Worm (Caenorhabditis elegans) whole organism, early embryonic: ENCODE data around the gene pde-2.

ENCODE experiments used
- B0310.2 ChIP-seq: sonication (generic microtip); optimal IDR thresholded peaks from 2 replicates; lab custom pipeline; 2016; ENCODE audit warnings: mild to moderate bottlenecking, missing genetic modification characterization, missing compliant biosample characterization
- F13C5.2 ChIP-seq: sonication (generic microtip); optimal IDR thresholded peaks from 2 replicates; lab custom pipeline; 2017; ENCODE audit warnings: mild to moderate bottlenecking, missing genetic modification characterization, inconsistent platforms, missing compliant biosample characterization
- aly-1 ChIP-seq: sonication (generic microtip); optimal IDR thresholded peaks from 2 replicates; lab custom pipeline; 2016; ENCODE audit warnings: missing genetic modification characterization, missing compliant biosample characterization
- ama-1 ChIP-seq: fragments of 150-350 bp; optimal IDR thresholded peaks from 2 replicates; lab custom pipeline; 2014
- ceh-13 ChIP-seq: fragments of 200-800 bp; sonication (Bioruptor generic); optimal IDR thresholded peaks from 2 replicates; lab custom pipeline; 2018; ENCODE audit warnings: mild to moderate bottlenecking, missing genetic modification characterization, missing compliant biosample characterization
- ceh-36 ChIP-seq: sonication (generic microtip); optimal IDR thresholded peaks from 2 replicates; lab custom pipeline; 2016; ENCODE audit warnings: missing genetic modification characterization, inconsistent platforms, missing compliant biosample characterization
- ets-7 ChIP-seq: sonication (generic microtip); optimal IDR thresholded peaks from 2 replicates; lab custom pipeline; 2016; ENCODE audit warnings: missing genotype, missing genetic modification characterization, missing compliant biosample characterization
- flt-1 ChIP-seq: fragments of 200-800 bp; sonication (Bioruptor generic); IDR thresholded peaks from 2 replicates; pipeline ENCODE4 v1.3.6; 2022; ENCODE audit warnings: missing genetic modification characterization, missing compliant biosample characterization
- hmbx-1 ChIP-seq: sonication (generic microtip); optimal IDR thresholded peaks from 2 replicates; lab custom pipeline; 2016; ENCODE audit warnings: mild to moderate bottlenecking, missing genetic modification characterization, missing compliant biosample characterization
- hmg-4 ChIP-seq: fragments of 200-800 bp; sonication (Bioruptor generic); optimal IDR thresholded peaks from 2 replicates; lab custom pipeline; 2018; ENCODE audit warnings: mild to moderate bottlenecking, missing genetic modification characterization, missing compliant biosample characterization
- hnd-1 ChIP-seq: sonication (generic microtip); optimal IDR thresholded peaks from 2 replicates; lab custom pipeline; 2016; ENCODE audit warnings: missing genetic modification characterization, missing compliant biosample characterization
- pes-1 ChIP-seq: fragments of 200-800 bp; sonication (Bioruptor generic); IDR thresholded peaks from 2 replicates; pipeline ENCODE4 v1.3.6; 2022; ENCODE audit warnings: missing genetic modification reagents, missing genetic modification characterization, missing compliant biosample characterization
- scrt-1 ChIP-seq: fragments of 200-800 bp; sonication (Bioruptor generic); IDR thresholded peaks from 2 replicates; pipeline ENCODE4 v1.3.6; 2022; ENCODE audit warnings: missing genetic modification characterization, missing compliant biosample characterization
- sea-1 ChIP-seq: fragments of 200-800 bp; sonication (Bioruptor generic); conservative IDR thresholded peaks from 2 replicates; pipeline ENCODE4 v1.3.6; 2022; ENCODE audit warnings: missing genetic modification characterization, missing compliant biosample characterization
- tbx-11 ChIP-seq: fragments of 200-800 bp; sonication (Bioruptor generic); IDR thresholded peaks from 2 replicates; pipeline ENCODE4 v1.3.6; 2022; ENCODE audit warnings: missing genetic modification characterization, missing compliant biosample characterization
- tbx-37 ChIP-seq: fragments of 200-800 bp; sonication (Bioruptor generic); conservative IDR thresholded peaks from 2 replicates; pipeline ENCODE4 v1.3.6; 2022; ENCODE audit warnings: missing genetic modification reagents, missing genetic modification characterization, missing compliant biosample characterization
- tra-4 ChIP-seq: sonication (generic microtip); optimal IDR thresholded peaks from 2 replicates; lab custom pipeline; 2017; ENCODE audit warnings: missing genetic modification characterization, missing compliant biosample characterization

Gene pde-2

DNA sequence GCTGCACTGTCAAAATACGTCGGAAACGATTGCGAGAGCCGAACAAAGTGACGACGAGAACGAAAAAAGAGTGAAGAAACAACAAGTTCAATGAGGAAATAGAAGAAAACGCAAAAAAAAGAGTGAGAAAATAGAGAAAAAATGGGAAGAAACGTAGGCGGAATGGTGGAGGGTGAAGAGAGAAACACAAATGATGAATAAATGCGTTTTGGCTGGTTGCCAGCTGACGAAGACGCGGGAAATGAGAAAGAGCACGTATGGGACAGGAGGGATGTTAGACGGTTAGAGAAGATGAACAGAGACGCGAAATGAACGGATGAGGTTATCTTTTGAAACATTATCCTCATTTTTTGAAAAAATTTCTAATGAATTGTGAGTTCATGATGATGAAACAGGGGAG lies 3.3 kb upstream of the pde-2 start:
- TF ChIP-seq hmg-4 (GFP tag; lab: Kevin White, UChicago) = no peak
- no peak for TF ChIP-seq tbx-37 (GFP tag; lab: Robert Waterston, UW)
- TF ChIP-seq tbx-11 (GFP tag; lab: Robert Waterston, UW) = no peak
- no peak for TF ChIP-seq tra-4 (tag; lab: Kevin White, UChicago)
- TF ChIP-seq ets-7 (tag; lab: Kevin White, UChicago) = no peak
- no peak for TF ChIP-seq F13C5.2 (tag; lab: Kevin White, UChicago)
- TF ChIP-seq hmbx-1 (tag; lab: Kevin White, UChicago) = no peak
- TF ChIP-seq ama-1 (lab: Kevin White, UChicago) = no peak
- no peak for TF ChIP-seq flt-1
- TF ChIP-seq B0310.2 (tag; lab: Kevin White, UChicago) = no peak
- TF ChIP-seq ceh-36 = no peak
- TF ChIP-seq pes-1 (GFP tag; lab: Robert Waterston, UW) = no peak
- no peak for TF ChIP-seq sea-1 (GFP tag; lab: Robert Waterston, UW)
- TF ChIP-seq aly-1 (tag; lab: Kevin White, UChicago) = no peak
- TF ChIP-seq hnd-1 = no peak
- TF ChIP-seq scrt-1 (GFP tag; lab: Robert Waterston, UW) = no peak
- TF ChIP-seq ceh-13 = no peak

DNA sequence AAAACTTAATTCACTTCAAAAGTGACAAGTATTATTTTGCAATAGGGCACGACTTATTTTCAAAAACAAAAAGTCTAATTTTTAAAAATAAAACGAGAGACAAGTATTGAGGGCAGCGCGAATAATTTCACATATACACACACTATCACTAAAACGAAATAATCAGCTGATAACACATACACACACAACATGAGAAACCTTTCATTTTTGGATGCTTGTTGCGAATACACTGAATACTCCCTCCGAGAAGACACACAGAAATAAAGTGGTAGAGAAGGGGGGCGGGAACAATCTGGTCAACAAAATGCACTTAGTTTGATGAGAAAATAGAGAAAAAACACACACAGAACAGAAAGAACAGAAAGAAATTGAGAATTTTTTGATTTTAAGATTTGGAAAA lies 2.7 kb upstream of the pde-2 start:
- TF ChIP-seq ceh-36 = no peak
- TF ChIP-seq tbx-11 (GFP tag; lab: Robert Waterston, UW) = no peak
- TF ChIP-seq aly-1 (tag; lab: Kevin White, UChicago) = no peak
- TF ChIP-seq hnd-1 = no peak
- TF ChIP-seq hmbx-1 (tag; lab: Kevin White, UChicago) = no peak

ce11 chrIII:8983811-8984210 lies 2.1 kb upstream of the pde-2 start:
- no peak for TF ChIP-seq flt-1
- no peak for TF ChIP-seq B0310.2 (tag; lab: Kevin White, UChicago)
- TF ChIP-seq ceh-13 = no peak
- no peak for TF ChIP-seq hnd-1
- TF ChIP-seq pes-1 (GFP tag; lab: Robert Waterston, UW) = no peak

DNA sequence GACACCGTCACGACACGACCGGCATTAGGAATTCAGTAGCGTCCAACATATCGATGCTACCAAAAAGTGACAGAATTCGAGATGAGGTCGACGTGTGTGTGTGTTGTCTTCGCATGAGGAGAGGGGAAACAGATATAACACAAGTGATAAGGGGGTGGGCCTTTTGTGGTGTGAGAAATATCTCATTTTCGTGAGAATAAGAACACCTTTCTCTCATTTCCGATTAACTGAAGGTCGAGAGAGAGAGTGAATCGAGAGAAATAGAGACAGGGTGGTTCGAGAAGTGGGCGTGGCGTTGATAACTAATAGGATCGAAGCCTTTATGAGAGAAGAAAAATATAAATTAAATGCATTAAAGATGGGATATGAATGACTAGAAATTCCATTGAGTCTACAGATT lies 1.4 kb upstream of the pde-2 start:
- TF ChIP-seq tbx-37 (GFP tag; lab: Robert Waterston, UW) (no peak), tbx-11 (GFP tag; lab: Robert Waterston, UW) (no peak)

ce11 chrIII:8980892-8981291 lies 805 bp downstream of the pde-2 start:
- TF ChIP-seq tbx-37 (GFP tag; lab: Robert Waterston, UW) (no peak), hnd-1 (no peak), tra-4 (tag; lab: Kevin White, UChicago) (no peak), hmg-4 (GFP tag; lab: Kevin White, UChicago) (no peak)

- TF ChIP-seq aly-1 (tag; lab: Kevin White, UChicago) (no peak), scrt-1 (GFP tag; lab: Robert Waterston, UW) (no peak), tbx-11 (GFP tag; lab: Robert Waterston, UW) (no peak), ceh-13 (no peak), hnd-1 (no peak), tbx-37 (GFP tag; lab: Robert Waterston, UW) (no peak), B0310.2 (tag; lab: Kevin White, UChicago) (no peak), F13C5.2 (tag; lab: Kevin White, UChicago) (no peak), ets-7 (tag; lab: Kevin White, UChicago) (no peak), tra-4 (tag; lab: Kevin White, UChicago) (no peak), ama-1 (lab: Kevin White, UChicago) (no peak)
Measured at ce11 chrIII:8978512-8979352, 3.0 kb downstream of the pde-2 start.

DNA sequence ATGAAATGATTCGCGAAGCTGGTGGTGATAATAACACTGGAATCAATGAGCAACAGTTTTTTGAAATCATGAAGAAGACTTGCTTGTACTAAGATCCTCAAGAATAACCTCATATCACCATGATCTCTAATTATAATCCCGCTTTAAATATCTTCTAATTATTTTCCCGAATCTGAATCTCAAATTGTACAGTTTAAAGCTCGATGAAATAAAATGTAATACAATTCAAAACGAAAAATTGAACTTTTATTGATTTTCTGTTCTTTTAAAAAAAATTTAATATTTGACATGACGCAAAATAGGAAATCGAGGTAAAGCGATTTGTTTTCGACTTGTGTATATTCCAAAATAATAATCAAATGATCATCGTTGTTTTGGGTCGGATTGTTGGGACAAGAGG lies 6.9 kb downstream of the pde-2 start:
- no peak for TF ChIP-seq B0310.2 (tag; lab: Kevin White, UChicago)
- no peak for TF ChIP-seq hmg-4 (GFP tag; lab: Kevin White, UChicago)
- TF ChIP-seq ceh-13 = no peak
- no peak for TF ChIP-seq F13C5.2 (tag; lab: Kevin White, UChicago)
- no peak for TF ChIP-seq pes-1 (GFP tag; lab: Robert Waterston, UW)
- no peak for TF ChIP-seq hmbx-1 (tag; lab: Kevin White, UChicago)
- TF ChIP-seq sea-1 (GFP tag; lab: Robert Waterston, UW) = no peak

DNA sequence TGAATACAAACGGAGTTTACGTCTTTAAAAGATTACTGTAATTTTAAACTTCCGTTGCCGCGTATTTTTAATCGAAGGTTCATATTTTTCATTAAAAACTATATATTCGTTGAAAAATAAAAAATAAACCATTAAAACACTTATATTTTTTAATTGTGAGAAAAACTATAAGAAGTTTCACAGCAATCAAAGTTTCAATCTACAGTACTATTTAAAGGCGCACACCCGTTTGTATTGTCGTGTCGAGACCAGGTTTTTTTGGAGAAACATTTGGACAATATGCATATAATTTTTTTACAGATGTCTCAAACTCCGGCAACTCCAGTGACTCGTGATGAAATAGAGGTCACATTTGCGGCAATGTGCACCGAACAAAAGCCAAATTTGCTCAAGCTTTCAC lies 7.9 kb downstream of the pde-2 start, which contains the start of gene R08D7.5:
Gene R08D7.5 (plus strand): TSS at position 301 of the 400 bp plus-strand sequence.
- TF ChIP-seq flt-1 (no peak), tbx-37 (GFP tag; lab: Robert Waterston, UW) (no peak), B0310.2 (tag; lab: Kevin White, UChicago) (no peak), F13C5.2 (tag; lab: Kevin White, UChicago) (no peak), tbx-11 (GFP tag; lab: Robert Waterston, UW) (no peak), ets-7 (tag; lab: Kevin White, UChicago) (no peak), scrt-1 (GFP tag; lab: Robert Waterston, UW) (no peak), aly-1 (tag; lab: Kevin White, UChicago) (no peak), ceh-13 (no peak), hmg-4 (GFP tag; lab: Kevin White, UChicago) (no peak), ceh-36 (no peak)
